Fruit fly (Drosophila melanogaster): Measurements from ENCODE around the gene Arr1.

- TF ChIP-seq CTCF (optimal IDR thresholded peaks at IDR 0.05) (no peak), CG8478 (optimal IDR thresholded peaks at IDR 0.05) (no peak)
Observed at dm6 chr2L:18115104-18115503, 37.0 kb downstream of the Arr1 start.

All from S2 (cell line).